Worm (Caenorhabditis elegans) whole organism, mixed stage, embryonic: ENCODE results near the gene ZK971.1.

Experiments used
- lsy-2 ChIP-seq: fragments of 150-350 bp; optimal IDR thresholded peaks from 2 replicates; lab custom pipeline; 2014; ENCODE audit warnings: missing biosample characterization, missing genetic modification characterization
- mep-1 ChIP-seq: fragments of 150-350 bp; optimal IDR thresholded peaks from 2 replicates; lab custom pipeline; 2017; ENCODE audit warnings: missing biosample characterization, missing genetic modification reagents, missing genetic modification characterization, inconsistent platforms
- mls-2 ChIP-seq: sonication (generic microtip); optimal IDR thresholded peaks from 2 replicates; lab custom pipeline; 2016; ENCODE audit warnings: mild to moderate bottlenecking, missing genetic modification characterization, moderate library complexity, missing compliant biosample characterization
- nhr-28 ChIP-seq: fragments of 150-350 bp; optimal IDR thresholded peaks from 2 replicates; lab custom pipeline; 2014; ENCODE audit warnings: missing biosample characterization, missing genetic modification characterization
- snpc-4 ChIP-seq: fragments of 150-350 bp; optimal IDR thresholded peaks from 2 replicates; lab custom pipeline; 2014; ENCODE audit warnings: missing biosample characterization, missing genetic modification characterization
- sptf-1 ChIP-seq: sonication (generic microtip); optimal IDR thresholded peaks from 2 replicates; lab custom pipeline; 2017; ENCODE audit warnings: mild to moderate bottlenecking, missing genetic modification characterization, moderate library complexity, missing compliant biosample characterization
- unc-39 ChIP-seq: fragments of 150-350 bp; optimal IDR thresholded peaks from 2 replicates; lab custom pipeline; 2014; ENCODE audit warnings: missing biosample characterization, missing genetic modification characterization
- zip-8 ChIP-seq: fragments of 150-350 bp; optimal IDR thresholded peaks from 2 replicates; lab custom pipeline; 2014; ENCODE audit warnings: missing biosample characterization, missing genetic modification characterization

ce11 chrII:10300082-10300749 lies 20.8 kb upstream of the ZK971.1 start, which contains the start of gene nep-26:
- TF ChIP-seq unc-39 (tag; lab: Kevin White, UChicago) (no peak), lsy-2 (tag; lab: Kevin White, UChicago) (no peak), mep-1 (tag; lab: Kevin White, UChicago) (no peak), nhr-28 (tag; lab: Kevin White, UChicago) (no peak), mls-2 (tag; lab: Kevin White, UChicago) (no peak), snpc-4 (tag; lab: Kevin White, UChicago) (no peak), zip-8 (tag; lab: Kevin White, UChicago) (peak; percentile 16), sptf-1 (tag; lab: Kevin White, UChicago) (no peak)
